Fruit fly (Drosophila melanogaster) whole organism, embryonic: ENCODE data around the gene Alg9.

ENCODE experiments used
- CG12769 ChIP-seq: fragments of 200-800 bp; sonication (Bioruptor generic); optimal IDR thresholded peaks from 2 replicates; lab custom pipeline; 2019; ENCODE audit warnings: missing biosample characterization, mild to moderate bottlenecking, missing genetic modification characterization, moderate library complexity
- CG8388 ChIP-seq: fragments of 200-800 bp; sonication (Bioruptor generic); optimal IDR thresholded peaks from 2 replicates; lab custom pipeline; 2019; ENCODE audit warnings: missing biosample characterization, mild to moderate bottlenecking, missing genetic modification characterization, moderate library complexity
- CTCF ChIP-seq: fragments of 200-800 bp; sonication (Bioruptor generic); optimal IDR thresholded peaks from 2 replicates; lab custom pipeline; 2017; ENCODE audit warnings: missing biosample characterization, mild to moderate bottlenecking, missing genetic modification characterization, moderate library complexity
- ems ChIP-seq: fragments of 200-800 bp; sonication (Bioruptor generic); optimal IDR thresholded peaks from 3 replicates; lab custom pipeline; 2016; ENCODE audit warnings: missing biosample characterization, missing genetic modification characterization
- sens ChIP-seq: fragments of 200-800 bp; sonication (Bioruptor generic); peaks from one replicate; lab custom pipeline; 2016; ENCODE audit warnings: missing biosample characterization, missing genetic modification characterization
- so ChIP-seq: fragments of 200-800 bp; sonication (Bioruptor generic); IDR thresholded peaks from 3 replicates; pipeline ENCODE4 v1.3.6; 2022; ENCODE audit warnings: missing biosample characterization, missing genetic modification characterization

DNA sequence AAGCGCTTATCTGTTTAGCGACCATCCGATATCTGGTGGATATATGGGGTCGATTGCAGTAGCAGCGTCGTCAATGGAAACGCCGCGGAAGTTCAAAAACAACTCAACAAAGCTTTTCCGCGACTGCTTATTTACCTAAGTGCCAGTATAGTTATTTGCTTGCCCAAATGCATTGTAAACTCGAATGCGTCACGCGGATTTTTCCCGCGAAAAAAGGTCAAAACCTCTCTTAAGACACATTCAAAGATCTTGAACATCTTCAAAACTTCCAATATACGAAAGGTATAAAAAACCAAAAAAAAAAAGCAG lies 12.7 kb upstream of the Alg9 start:
- peak; percentile 49 for TF ChIP-seq sens (GFP tag; lab: Kevin White, UChicago)
- no peak for TF ChIP-seq so
- TF ChIP-seq CTCF (GFP tag; lab: Kevin White, UChicago), result no peak
- TF ChIP-seq CG8388 (GFP tag; lab: Kevin White, UChicago), result no peak
- TF ChIP-seq CG12769 (tag; lab: Kevin White, UChicago), result no peak
- TF ChIP-seq ems (GFP tag; lab: Kevin White, UChicago), result no peak
